Worm (Caenorhabditis elegans): Measurements from ENCODE around the gene ags-3.

The ags-3 gene

ce11 chrX:5319214-5319838 is 15.9 kb upstream of the ags-3 start (continued):
- TF ChIP-seq nhr-12 (tag; optimal IDR thresholded peaks at IDR 0.05) (no peak), M03D4.4 (tag; optimal IDR thresholded peaks at IDR 0.05) (peak; percentile 79), tbx-8 (GFP tag; optimal IDR thresholded peaks at IDR 0.05) (peak; percentile 62), ztf-11 (tag; optimal IDR thresholded peaks at IDR 0.05) (no peak), snpc-4 (tag; optimal IDR thresholded peaks at IDR 0.05) (no peak), sem-2 (GFP tag; optimal IDR thresholded peaks at IDR 0.05) (peak; percentile 75), unc-39 (tag; optimal IDR thresholded peaks at IDR 0.05) (no peak), lsy-2 (tag; optimal IDR thresholded peaks at IDR 0.05) (no peak), unc-62 (GFP tag; optimal IDR thresholded peaks at IDR 0.05) (peak; percentile 30)

DNA sequence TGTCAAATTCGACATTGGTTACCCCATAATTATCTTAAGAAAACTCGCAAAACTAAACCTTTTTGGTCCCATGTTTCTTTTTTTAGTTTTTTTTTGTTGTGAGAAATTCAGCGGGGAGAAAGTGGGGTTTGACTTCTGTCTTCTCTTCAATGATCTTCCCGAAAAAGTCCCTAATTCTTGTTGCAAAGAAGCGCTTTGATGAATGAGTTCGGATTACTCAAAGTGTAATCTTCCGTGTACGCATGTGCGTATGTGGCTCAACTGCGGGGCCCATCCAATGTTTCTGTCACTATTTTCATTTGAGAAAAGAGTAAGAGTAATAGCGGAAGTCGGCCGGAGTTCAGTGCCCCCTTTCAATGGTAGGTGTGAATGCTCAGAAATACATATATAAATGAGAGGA is 7.8 kb upstream of the ags-3 start:
- TF ChIP-seq ceh-39 (tag; optimal IDR thresholded peaks at IDR 0.05) = no peak
- no peak for TF ChIP-seq nhr-76 (tag; optimal IDR thresholded peaks at IDR 0.05)
- TF ChIP-seq snpc-4 (tag; optimal IDR thresholded peaks at IDR 0.05) = no peak
- TF ChIP-seq lin-32 (GFP tag; optimal IDR thresholded peaks at IDR 0.05) = no peak
- no peak for TF ChIP-seq ceh-83 (GFP tag; optimal IDR thresholded peaks at IDR 0.05)
- TF ChIP-seq ham-2 (GFP tag; optimal IDR thresholded peaks at IDR 0.05) = no peak
- TF ChIP-seq ces-1 (GFP tag; optimal IDR thresholded peaks at IDR 0.05) = no peak
- TF ChIP-seq nhr-2 (tag; optimal IDR thresholded peaks at IDR 0.05) = no peak
- no peak for TF ChIP-seq mab-5 (tag; optimal IDR thresholded peaks at IDR 0.05)
- TF ChIP-seq mls-2 (tag; optimal IDR thresholded peaks at IDR 0.05) = no peak
- TF ChIP-seq sptf-1 (tag; optimal IDR thresholded peaks at IDR 0.05) = no peak
- TF ChIP-seq zip-8 (tag; optimal IDR thresholded peaks at IDR 0.05) = no peak
- no peak for TF ChIP-seq drap-1 (GFP tag; optimal IDR thresholded peaks at IDR 0.05)
- no peak for TF ChIP-seq sem-2 (GFP tag; optimal IDR thresholded peaks at IDR 0.05)
- no peak for TF ChIP-seq blmp-1 (tag; optimal IDR thresholded peaks at IDR 0.05)
- no peak for TF ChIP-seq ceh-43 (GFP tag; optimal IDR thresholded peaks at IDR 0.05)
- no peak for TF ChIP-seq pha-4 (tag; optimal IDR thresholded peaks at IDR 0.05)
- no peak for TF ChIP-seq nhr-28 (tag; optimal IDR thresholded peaks at IDR 0.05)

DNA sequence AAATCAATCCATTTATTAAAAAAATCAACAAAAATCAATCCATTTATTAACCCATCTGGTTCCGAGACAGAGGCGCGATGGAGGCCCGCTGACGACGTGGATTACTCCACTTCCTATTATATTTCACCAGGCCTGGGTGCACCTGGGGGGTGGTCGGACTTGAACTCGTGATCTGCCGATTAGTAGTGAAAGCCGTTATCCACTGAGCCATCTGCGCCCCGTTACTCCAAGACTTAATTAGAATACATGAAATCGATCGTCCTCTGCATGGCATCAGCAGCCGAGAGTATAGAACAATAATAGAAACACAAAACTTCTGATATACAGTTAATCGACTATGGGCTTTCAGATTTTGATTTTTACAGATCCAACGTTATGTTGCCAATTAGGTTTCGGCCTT is 6.2 kb upstream of the ags-3 start:
- TF ChIP-seq nhr-2 (tag; optimal IDR thresholded peaks at IDR 0.05) (no peak), nhr-76 (tag; optimal IDR thresholded peaks at IDR 0.05) (no peak), cnd-1 (tag; optimal IDR thresholded peaks at IDR 0.05) (no peak), sptf-1 (tag; optimal IDR thresholded peaks at IDR 0.05) (no peak), lsy-2 (tag; optimal IDR thresholded peaks at IDR 0.05) (no peak), flh-1 (GFP tag; optimal IDR thresholded peaks at IDR 0.05) (no peak), unc-39 (tag; optimal IDR thresholded peaks at IDR 0.05) (no peak), unc-62 (GFP tag; optimal IDR thresholded peaks at IDR 0.05) (no peak), elt-3 (tag; optimal IDR thresholded peaks at IDR 0.05) (no peak), ceh-43 (GFP tag; optimal IDR thresholded peaks at IDR 0.05) (no peak), ces-1 (GFP tag; optimal IDR thresholded peaks at IDR 0.05) (no peak), ceh-83 (GFP tag; optimal IDR thresholded peaks at IDR 0.05) (no peak), bed-3 (GFP tag; optimal IDR thresholded peaks at IDR 0.05) (no peak)

DNA sequence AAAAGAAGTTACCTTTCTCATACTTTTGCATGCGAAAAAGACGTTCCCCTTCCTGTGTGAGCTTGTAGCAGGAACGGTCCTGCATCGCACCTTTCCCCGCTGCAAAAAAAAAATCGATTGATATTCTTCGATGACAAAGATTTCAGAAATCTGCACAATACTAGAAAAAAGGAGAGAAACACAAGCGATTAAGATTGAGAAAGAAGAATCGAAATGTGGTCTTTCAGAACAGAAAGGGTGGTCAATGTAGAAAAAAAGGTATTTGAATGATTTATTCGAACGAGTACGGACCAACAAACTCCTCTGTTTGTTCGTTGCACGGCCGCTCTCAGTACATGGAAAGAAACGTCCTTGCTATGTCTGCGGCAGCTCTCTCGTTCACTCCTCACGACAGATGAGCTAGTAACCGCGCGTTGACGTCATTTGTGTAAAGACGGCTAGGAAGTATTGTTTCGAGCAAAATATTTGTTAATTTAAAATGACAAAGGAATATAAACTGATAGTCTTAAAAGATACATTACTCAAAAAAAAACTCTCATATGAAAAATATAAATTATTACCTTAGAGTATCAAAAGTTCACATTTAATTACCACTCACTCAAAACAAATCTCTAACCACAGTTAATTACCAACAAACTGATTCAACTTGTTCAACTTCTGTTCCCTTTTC is 5.3 kb downstream of the ags-3 start, which contains the start of gene ift-81:
TSS of gene ift-81 (plus strand) at position 620 of the 670 bp plus-strand sequence.
- no peak for TF ChIP-seq flh-1 (GFP tag; optimal IDR thresholded peaks at IDR 0.05)
- peak; percentile 46 for TF ChIP-seq hlh-1 (tag; optimal IDR thresholded peaks at IDR 0.05)
- TF ChIP-seq lin-13 (tag; optimal IDR thresholded peaks at IDR 0.05) = peak; percentile 5
- no peak for TF ChIP-seq blmp-1 (tag; optimal IDR thresholded peaks at IDR 0.05)
- no peak for TF ChIP-seq nhr-2 (tag; optimal IDR thresholded peaks at IDR 0.05)
- peak; percentile 12 for TF ChIP-seq ces-1 (GFP tag; optimal IDR thresholded peaks at IDR 0.05)
- TF ChIP-seq mep-1 (tag; optimal IDR thresholded peaks at IDR 0.05) = peak; percentile 29
- no peak for TF ChIP-seq zip-8 (tag; optimal IDR thresholded peaks at IDR 0.05)

DNA sequence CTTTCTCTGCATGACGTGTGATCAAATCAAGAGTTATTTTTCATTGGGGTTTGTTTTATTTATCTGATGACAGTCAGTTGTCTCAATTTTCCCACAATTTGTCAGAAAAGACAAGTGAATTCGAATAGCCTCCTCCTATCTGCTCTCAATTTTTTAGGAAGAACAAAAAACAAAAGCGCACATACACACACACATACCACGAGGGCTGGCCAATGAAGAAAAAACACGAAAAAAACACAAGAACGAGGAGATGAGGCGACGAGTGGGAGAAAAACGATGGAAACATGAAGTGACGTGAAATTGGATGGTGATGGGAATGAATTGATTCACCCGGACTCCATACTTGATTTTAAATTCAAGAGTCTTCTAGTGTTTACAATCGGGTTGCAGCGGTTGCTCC is 9.5 kb downstream of the ags-3 start:
- TF ChIP-seq ceh-39 (tag; optimal IDR thresholded peaks at IDR 0.05) (no peak), nhr-237 (tag; optimal IDR thresholded peaks at IDR 0.05) (no peak), zip-8 (tag; optimal IDR thresholded peaks at IDR 0.05) (no peak), ceh-43 (GFP tag; optimal IDR thresholded peaks at IDR 0.05) (no peak), ceh-83 (GFP tag; optimal IDR thresholded peaks at IDR 0.05) (no peak), nhr-28 (tag; optimal IDR thresholded peaks at IDR 0.05) (no peak), drap-1 (GFP tag; optimal IDR thresholded peaks at IDR 0.05) (no peak)

All from whole organism, mixed stage, embryonic.